Fruit fly (Drosophila melanogaster) whole organism: Measurements from ENCODE around the gene Kebab.

Experiments used
- CG8478 ChIP-seq: fragments of >200 bp; optimal IDR thresholded peaks from 2 replicates; lab custom pipeline; 2018; ENCODE audit warnings: inconsistent platforms
- Dll ChIP-seq: fragments of >200 bp; optimal IDR thresholded peaks from 2 replicates; lab custom pipeline; 2017
- EcR ChIP-seq, 2 experiments: fragments of >200 bp; optimal IDR thresholded peaks; 2 replicates each; lab custom pipeline; 2017; ENCODE audit warnings: missing biosample characterization in 2 of 2, missing genetic modification characterization in 2 of 2, missing genetic modification reagents in 2 of 2
- pan ChIP-seq: fragments of >200 bp; optimal IDR thresholded peaks from 2 replicates; lab custom pipeline; 2017
- psq ChIP-seq: fragments of >200 bp; optimal IDR thresholded peaks from 2 replicates; lab custom pipeline; 2017
- usp ChIP-seq: fragments of >200 bp; optimal IDR thresholded peaks from 2 replicates; lab custom pipeline; 2017; ENCODE audit warnings: missing biosample characterization, missing genetic modification characterization, mixed read lengths

DNA sequence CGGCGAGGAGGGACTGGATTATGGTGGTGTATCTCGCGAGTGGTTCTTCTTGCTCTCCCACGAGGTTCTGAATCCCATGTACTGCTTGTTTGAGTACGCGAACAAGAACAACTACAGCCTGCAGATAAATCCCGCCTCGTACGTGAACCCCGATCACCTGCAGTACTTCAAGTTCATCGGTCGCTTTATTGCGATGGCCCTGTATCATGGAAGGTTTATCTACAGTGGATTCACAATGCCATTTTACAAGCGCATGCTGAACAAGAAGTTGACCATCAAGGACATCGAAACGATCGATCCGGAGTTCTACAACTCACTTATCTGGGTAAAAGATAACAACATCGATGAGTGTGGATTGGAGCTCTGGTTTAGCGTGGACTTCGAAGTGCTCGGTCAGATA is 3.2 kb upstream of the Kebab start:
- TF ChIP-seq CG8478 (lab: Kevin White, UChicago) (no peak), Dll (lab: Kevin White, UChicago) (no peak), pan (no peak), usp (GFP tag; lab: Kevin White, UChicago) (no peak), EcR (GFP tag; optimal IDR thresholded peaks at IDR 0.05; lab: Kevin White, UChicago) (no peak), psq (lab: Kevin White, UChicago) (no peak)
